Fruit fly (Drosophila melanogaster) whole organism, embryonic: ENCODE measurements around the gene CG33284.

Experiments
- Ada2b ChIP-seq: fragments of 200-800 bp; sonication (Bioruptor generic); IDR thresholded peaks from 2 replicates; pipeline ENCODE4 v1.3.6; 2022; ENCODE audit warnings: missing biosample characterization, missing genetic modification characterization
- B-H2 ChIP-seq: fragments of 200-800 bp; sonication (Bioruptor generic); optimal IDR thresholded peaks from 2 replicates; lab custom pipeline; 2018; ENCODE audit warnings: missing biosample characterization, mild to moderate bottlenecking, missing genetic modification characterization
- CG10979 ChIP-seq: fragments of 200-800 bp; sonication (Bioruptor generic); optimal IDR thresholded peaks from 2 replicates; lab custom pipeline; 2018; ENCODE audit warnings: missing biosample characterization, mild to moderate bottlenecking, missing genetic modification characterization, moderate library complexity
- CG13424 ChIP-seq: fragments of 200-800 bp; sonication (Bioruptor generic); optimal IDR thresholded peaks from 2 replicates; lab custom pipeline; 2019; ENCODE audit warnings: missing biosample characterization, mild to moderate bottlenecking, missing genetic modification characterization, moderate library complexity
- CG17829 ChIP-seq: fragments of 200-800 bp; optimal IDR thresholded peaks from 2 replicates; lab custom pipeline; 2019; ENCODE audit warnings: missing biosample characterization, mild to moderate bottlenecking, missing genetic modification characterization, moderate library complexity
- CG32767 ChIP-seq: fragments of 200-800 bp; sonication (Bioruptor generic); IDR thresholded peaks from 2 replicates; pipeline ENCODE4 v1.3.6; 2022; ENCODE audit warnings: missing biosample characterization, missing genetic modification characterization
- CG33213 ChIP-seq: fragments of 200-800 bp; sonication (Bioruptor generic); optimal IDR thresholded peaks from 3 replicates; lab custom pipeline; 2016; ENCODE audit warnings: missing biosample characterization, missing genetic modification characterization
- CG33557 ChIP-seq: fragments of 200-800 bp; sonication (Bioruptor generic); optimal IDR thresholded peaks from 2 replicates; lab custom pipeline; 2019; ENCODE audit warnings: missing biosample characterization, mild to moderate bottlenecking, missing genetic modification characterization, moderate library complexity
- CG34376 ChIP-seq: fragments of 200-800 bp; sonication (Bioruptor generic); optimal IDR thresholded peaks from 2 replicates; lab custom pipeline; 2018; ENCODE audit warnings: missing biosample characterization, mild to moderate bottlenecking, missing genetic modification characterization
- CG3838 ChIP-seq: fragments of 200-800 bp; sonication (Bioruptor generic); optimal IDR thresholded peaks from 3 replicates; lab custom pipeline; 2016; ENCODE audit warnings: missing biosample characterization, missing genetic modification characterization
- CG3847 ChIP-seq: fragments of 200-800 bp; sonication (Bioruptor generic); IDR thresholded peaks from 2 replicates; pipeline ENCODE4 v1.3.6; 2022; ENCODE audit warnings: missing biosample characterization, missing genetic modification characterization
- CG6854 ChIP-seq: fragments of 200-800 bp; sonication (Bioruptor generic); optimal IDR thresholded peaks from 3 replicates; lab custom pipeline; 2017; ENCODE audit warnings: missing biosample characterization, mild to moderate bottlenecking, missing genetic modification characterization
- CG7928 ChIP-seq: fragments of 200-800 bp; sonication (Bioruptor generic); optimal IDR thresholded peaks from 2 replicates; lab custom pipeline; 2017; ENCODE audit warnings: missing biosample characterization, mild to moderate bottlenecking, missing genetic modification characterization
- CG8478 ChIP-seq: fragments of >200 bp; optimal IDR thresholded peaks from 2 replicates; lab custom pipeline; 2018
- CG9215 ChIP-seq: fragments of 200-800 bp; sonication (Bioruptor generic); IDR thresholded peaks from 2 replicates; pipeline ENCODE4 v1.3.6; 2022; ENCODE audit warnings: missing biosample characterization, missing genetic modification characterization
- Chrac-16 ChIP-seq: fragments of 200-800 bp; sonication (Bioruptor generic); optimal IDR thresholded peaks from 3 replicates; lab custom pipeline; 2016; ENCODE audit warnings: missing biosample characterization, missing genetic modification characterization
- D19A ChIP-seq: fragments of 200-800 bp; optimal IDR thresholded peaks from 3 replicates; lab custom pipeline; 2019; ENCODE audit warnings: missing biosample characterization, mild to moderate bottlenecking, missing genetic modification characterization, moderate library complexity
- Hand ChIP-seq: fragments of 200-800 bp; sonication (Bioruptor generic); optimal IDR thresholded peaks from 2 replicates; lab custom pipeline; 2017; ENCODE audit warnings: mild to moderate bottlenecking, missing biosample characterization, missing genetic modification reagents, missing genetic modification characterization
- Hr39 ChIP-seq: fragments of >200 bp; optimal IDR thresholded peaks from 2 replicates; lab custom pipeline; 2017
- Hr78 ChIP-seq, 2 experiments: fragments of 200-800 bp in 1 of 2; fragments of >200 bp in 1 of 2; sonication (Bioruptor generic) in 1 of 2; optimal IDR thresholded peaks; 2 replicates each; lab custom pipeline; 2017 to 2019; ENCODE audit warnings: missing biosample characterization in 2 of 2, missing genetic modification characterization in 2 of 2, mild to moderate bottlenecking in 1 of 2, moderate library complexity in 1 of 2
- Lhr ChIP-seq: fragments of 200-800 bp; sonication (Bioruptor generic); optimal IDR thresholded peaks from 3 replicates; lab custom pipeline; 2017; ENCODE audit warnings: mild to moderate bottlenecking, missing biosample characterization, missing genetic modification reagents, missing genetic modification characterization
- Mad ChIP-seq: fragments of 200-800 bp; sonication (Bioruptor generic); optimal IDR thresholded peaks from 2 replicates; lab custom pipeline; 2016; ENCODE audit warnings: missing biosample characterization, missing genetic modification characterization
- NFAT ChIP-seq: fragments of 200-800 bp; sonication (Bioruptor generic); IDR thresholded peaks from 2 replicates; pipeline ENCODE4 v1.3.6; 2022; ENCODE audit warnings: missing biosample characterization, missing genetic modification characterization
- NK7.1 ChIP-seq: fragments of 200-800 bp; sonication (Bioruptor generic); optimal IDR thresholded peaks from 3 replicates; lab custom pipeline; 2016; ENCODE audit warnings: missing biosample characterization, missing genetic modification characterization
- NfI ChIP-seq: fragments of 200-800 bp; sonication (Bioruptor generic); optimal IDR thresholded peaks from 3 replicates; lab custom pipeline; 2018; ENCODE audit warnings: missing biosample characterization, mild to moderate bottlenecking, missing genetic modification characterization, moderate library complexity
- Opbp ChIP-seq: fragments of 200-800 bp; sonication (Bioruptor generic); IDR thresholded peaks from 3 replicates; pipeline ENCODE4 v1.3.6; 2022; ENCODE audit warnings: missing biosample characterization, missing genetic modification characterization; ENCODE audit not compliant: partially characterized antibody
- Ravus ChIP-seq: fragments of 200-800 bp; sonication (Bioruptor generic); IDR thresholded peaks from 2 replicates; pipeline ENCODE4 v1.3.6; 2022; ENCODE audit warnings: missing biosample characterization, missing genetic modification characterization
- Side ChIP-seq: fragments of 200-800 bp; sonication (Bioruptor generic); optimal IDR thresholded peaks from 2 replicates; lab custom pipeline; 2016; ENCODE audit warnings: missing biosample characterization, missing genetic modification characterization
- Sin3A ChIP-seq: fragments of >200 bp; optimal IDR thresholded peaks from 2 replicates; lab custom pipeline; 2018
- Spps ChIP-seq: fragments of 200-800 bp; sonication (Bioruptor generic); optimal IDR thresholded peaks from 2 replicates; lab custom pipeline; 2018; ENCODE audit warnings: missing biosample characterization, mild to moderate bottlenecking, missing genetic modification characterization
- Sry-δ ChIP-seq: fragments of 200-800 bp; sonication (Bioruptor generic); optimal IDR thresholded peaks from 2 replicates; lab custom pipeline; 2016; ENCODE audit warnings: missing biosample characterization, missing genetic modification characterization
- Xbp1 ChIP-seq: fragments of 200-800 bp; sonication (Bioruptor generic); optimal IDR thresholded peaks from 3 replicates; lab custom pipeline; 2016; ENCODE audit warnings: missing biosample characterization, mild to moderate bottlenecking, missing genetic modification characterization
- Xrp1 ChIP-seq: fragments of 200-800 bp; sonication (Bioruptor generic); IDR thresholded peaks from 2 replicates; pipeline ENCODE4 v1.3.6; 2022; ENCODE audit warnings: missing biosample characterization, missing genetic modification characterization
- ase ChIP-seq: fragments of 200-800 bp; sonication (Bioruptor generic); IDR thresholded peaks from 3 replicates; pipeline ENCODE4 v1.3.6; 2022; ENCODE audit warnings: missing biosample characterization, missing genetic modification characterization
- chm ChIP-seq: fragments of 200-800 bp; sonication (Bioruptor generic); IDR thresholded peaks from 2 replicates; pipeline ENCODE4 v1.3.6; 2022; ENCODE audit warnings: missing biosample characterization, missing genetic modification characterization
- chn ChIP-seq: fragments of 200-800 bp; sonication (Bioruptor generic); optimal IDR thresholded peaks from 2 replicates; lab custom pipeline; 2016; ENCODE audit warnings: missing biosample characterization, missing genetic modification characterization
- ci ChIP-seq: fragments of 200-800 bp; sonication (Bioruptor generic); IDR thresholded peaks from 3 replicates; pipeline ENCODE4 v1.3.6; 2022; ENCODE audit warnings: missing biosample characterization, missing genetic modification characterization
- dpn ChIP-seq, 2 experiments: fragments of 200-800 bp; sonication (Bioruptor generic); optimal IDR thresholded peaks; 3 replicates each; lab custom pipeline; 2016; ENCODE audit warnings: missing biosample characterization in 2 of 2, missing genetic modification characterization in 2 of 2
- gsb ChIP-seq: fragments of 200-800 bp; sonication (Bioruptor generic); IDR thresholded peaks from 2 replicates; pipeline ENCODE4 v1.3.6; 2022; ENCODE audit warnings: missing biosample characterization, missing genetic modification characterization
- ind ChIP-seq: fragments of 200-800 bp; sonication (Bioruptor generic); optimal IDR thresholded peaks from 3 replicates; lab custom pipeline; 2016; ENCODE audit warnings: missing biosample characterization, missing genetic modification characterization
- jing ChIP-seq: fragments of 200-800 bp; sonication (Bioruptor generic); optimal IDR thresholded peaks from 2 replicates; lab custom pipeline; 2018; ENCODE audit warnings: missing biosample characterization, mild to moderate bottlenecking, missing genetic modification characterization
- mirr ChIP-seq: fragments of 200-800 bp; sonication (Bioruptor generic); optimal IDR thresholded peaks from 3 replicates; lab custom pipeline; 2018; ENCODE audit warnings: missing biosample characterization, mild to moderate bottlenecking, missing genetic modification characterization
- pb ChIP-seq: fragments of 200-800 bp; sonication (Bioruptor generic); optimal IDR thresholded peaks from 3 replicates; lab custom pipeline; 2016; ENCODE audit warnings: missing biosample characterization, missing genetic modification characterization
- pzg ChIP-seq: fragments of 200-800 bp; sonication (Bioruptor generic); optimal IDR thresholded peaks from 3 replicates; lab custom pipeline; 2018; ENCODE audit warnings: missing biosample characterization, mild to moderate bottlenecking, missing genetic modification characterization, moderate library complexity
- sc ChIP-seq, 3 experiments: fragments of >200 bp in 2 of 3; fragments of 200-800 bp in 1 of 3; sonication (Bioruptor generic) in 1 of 3; optimal IDR thresholded peaks; 2 replicates in 2 of 3; 3 replicates in 1 of 3; lab custom pipeline; 2017; ENCODE audit warnings: mild to moderate bottlenecking in 1 of 3, missing biosample characterization in 1 of 3, missing genetic modification characterization in 1 of 3, missing genetic modification reagents in 1 of 3
- sens-2 ChIP-seq: fragments of 200-800 bp; sonication (Bioruptor generic); IDR thresholded peaks from 2 replicates; pipeline ENCODE4 v1.3.6; 2022; ENCODE audit warnings: missing biosample characterization, missing genetic modification characterization
- seq ChIP-seq: fragments of 200-800 bp; sonication (Bioruptor generic); IDR thresholded peaks from 2 replicates; pipeline ENCODE4 v1.3.6; 2022; ENCODE audit warnings: missing biosample characterization, missing genetic modification characterization
- slou ChIP-seq: fragments of 200-800 bp; sonication (Bioruptor generic); optimal IDR thresholded peaks from 3 replicates; lab custom pipeline; 2016; ENCODE audit warnings: missing biosample characterization, missing genetic modification characterization
- sna ChIP-seq: fragments of 200-800 bp; sonication (Bioruptor generic); IDR thresholded peaks from 2 replicates; pipeline ENCODE4 v1.3.6; 2022; ENCODE audit warnings: missing biosample characterization, missing genetic modification characterization; ENCODE audit not compliant: partially characterized antibody
- toy ChIP-seq: fragments of 200-800 bp; sonication (Bioruptor generic); IDR thresholded peaks from 2 replicates; pipeline ENCODE4 v1.3.6; 2022; ENCODE audit warnings: missing biosample characterization, missing genetic modification characterization
- vvl ChIP-seq: fragments of 200-800 bp; sonication (Bioruptor generic); IDR thresholded peaks from 2 replicates; pipeline ENCODE4 v1.3.6; 2022; ENCODE audit warnings: missing biosample characterization, missing genetic modification characterization
- yki ChIP-seq: fragments of >200 bp; optimal IDR thresholded peaks from 3 replicates; lab custom pipeline; 2018
- zfh1 ChIP-seq: fragments of 200-800 bp; sonication (Bioruptor generic); IDR thresholded peaks from 3 replicates; pipeline ENCODE4 v1.3.6; 2022; ENCODE audit warnings: missing biosample characterization, missing genetic modification characterization

CG33284 gene

DNA sequence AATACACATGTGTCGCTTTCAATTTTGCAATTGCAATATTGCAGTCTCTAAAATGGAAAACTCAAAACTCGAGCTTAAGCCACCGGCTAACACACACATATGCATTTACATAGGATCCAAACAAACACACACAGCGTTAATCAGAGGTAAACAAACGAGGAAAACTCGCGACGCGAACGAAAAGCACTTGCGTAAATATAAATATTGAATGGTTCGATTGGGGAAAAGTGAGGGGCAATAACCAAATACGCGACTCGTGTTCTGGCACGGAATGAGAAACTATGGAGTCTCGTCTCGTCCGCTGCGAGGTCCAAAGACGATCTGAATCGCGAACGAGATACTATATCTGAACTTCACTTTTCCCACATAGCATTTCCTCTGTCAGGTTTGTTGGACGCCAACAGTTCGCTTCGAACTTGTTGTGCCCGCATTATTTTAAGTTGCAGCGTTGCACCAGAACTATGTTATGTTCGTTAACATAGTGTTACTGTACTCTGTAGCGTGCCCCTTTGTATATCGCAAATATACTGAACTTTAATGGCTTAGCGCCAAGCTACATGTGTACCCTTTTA lies 7.4 kb downstream of the CG33284 start, which contains the start of gene ko (continued):
- no peak for TF ChIP-seq Hr78 (GFP tag; optimal IDR thresholded peaks at IDR 0.05; lab: Kevin White, UChicago)
- TF ChIP-seq ase: no peak
- no peak for TF ChIP-seq CG7928 (GFP tag; lab: Kevin White, UChicago)
- TF ChIP-seq CG8478 (lab: Kevin White, UChicago): no peak
- TF ChIP-seq pb: no peak
- TF ChIP-seq vvl (GFP tag; lab: Robert Waterston, UW): peak; percentile 79
- TF ChIP-seq chn: no peak
- TF ChIP-seq NfI (GFP tag; lab: Kevin White, UChicago): peak; percentile 5
- no peak for TF ChIP-seq Opbp
- no peak for TF ChIP-seq CG6854 (GFP tag; lab: Kevin White, UChicago)
- no peak for TF ChIP-seq Ravus (GFP tag; lab: Robert Waterston, UW)
- TF ChIP-seq dpn (GFP tag; optimal IDR thresholded peaks at IDR 0.05; lab: Kevin White, UChicago): no peak
- peak; percentile 25 for TF ChIP-seq Spps (tag; lab: Kevin White, UChicago)
- TF ChIP-seq pzg: no peak
- TF ChIP-seq sna: no peak
- no peak for TF ChIP-seq Hr39 (lab: Kevin White, UChicago)
- no peak for TF ChIP-seq CG32767 (GFP tag; lab: Robert Waterston, UW)
- no peak for TF ChIP-seq CG3847
- peak; percentile 25 for TF ChIP-seq CG17829 (tag; lab: Kevin White, UChicago)
- TF ChIP-seq D19A (tag; lab: Kevin White, UChicago): no peak
- no peak for TF ChIP-seq mirr (GFP tag; lab: Kevin White, UChicago)
- TF ChIP-seq CG34376 (GFP tag; lab: Kevin White, UChicago): no peak
- TF ChIP-seq Side (GFP tag; lab: Kevin White, UChicago): peak; percentile 8
- no peak for TF ChIP-seq ind (GFP tag; lab: Kevin White, UChicago)
- no peak for TF ChIP-seq slou (GFP tag; lab: Kevin White, UChicago)
- no peak for TF ChIP-seq Sry-δ (GFP tag; lab: Kevin White, UChicago)
- TF ChIP-seq CG9215 (GFP tag; lab: Robert Waterston, UW): no peak
- no peak for TF ChIP-seq yki (lab: Kevin White, UChicago)
- TF ChIP-seq Mad (GFP tag; lab: Kevin White, UChicago): no peak
- TF ChIP-seq sens-2: no peak
- no peak for TF ChIP-seq Sin3A
- TF ChIP-seq Chrac-16 (GFP tag; lab: Kevin White, UChicago): no peak
- TF ChIP-seq Xrp1 (GFP tag; lab: Robert Waterston, UW): peak; percentile 67
- TF ChIP-seq ci (GFP tag; lab: Robert Waterston, UW): peak; percentile 87
- TF ChIP-seq Xbp1 (GFP tag; lab: Kevin White, UChicago): no peak
- no peak for TF ChIP-seq seq (GFP tag; lab: Robert Waterston, UW)
- TF ChIP-seq B-H2 (GFP tag; lab: Kevin White, UChicago): no peak
- TF ChIP-seq toy: no peak
- TF ChIP-seq NK7.1: peak; percentile 29
- no peak for TF ChIP-seq Ada2b (GFP tag; lab: Robert Waterston, UW)
- TF ChIP-seq CG33557 (GFP tag; lab: Kevin White, UChicago): peak; percentile 75
- TF ChIP-seq CG10979 (tag; lab: Kevin White, UChicago): peak; percentile 3
- no peak for TF ChIP-seq sc (optimal IDR thresholded peaks at IDR 0.05; lab: Kevin White, UChicago)
- TF ChIP-seq sc (GFP tag; optimal IDR thresholded peaks at IDR 0.05; lab: Kevin White, UChicago): peak; percentile 48
- TF ChIP-seq CG13424: peak; percentile 48
- TF ChIP-seq zfh1: 0 out of 3 replicates have a peak, but pooled peaks have one; percentile 36
- peak; percentile 19 for TF ChIP-seq CG33213 (GFP tag; lab: Kevin White, UChicago)
- no peak for TF ChIP-seq chm (GFP tag; lab: Robert Waterston, UW)
- TF ChIP-seq NFAT: no peak
- no peak for TF ChIP-seq jing (GFP tag; lab: Kevin White, UChicago)
- TF ChIP-seq CG3838: no peak
- no peak for TF ChIP-seq Lhr (GFP tag; lab: Kevin White, UChicago)
- no peak for TF ChIP-seq Hand (GFP tag; lab: Kevin White, UChicago)
- no peak for TF ChIP-seq gsb (GFP tag; lab: Robert Waterston, UW)
